Fruit fly (Drosophila melanogaster) whole organism: ENCODE results near the gene feo.

Experiments
- CG8478 ChIP-seq: fragments of >200 bp; optimal IDR thresholded peaks from 2 replicates; lab custom pipeline; 2018; ENCODE audit warnings: inconsistent platforms
- Dll ChIP-seq: fragments of >200 bp; optimal IDR thresholded peaks from 2 replicates; lab custom pipeline; 2017
- pan ChIP-seq: fragments of >200 bp; optimal IDR thresholded peaks from 2 replicates; lab custom pipeline; 2017
- psq ChIP-seq: fragments of >200 bp; optimal IDR thresholded peaks from 2 replicates; lab custom pipeline; 2017

dm6 chrX:10814113-10814512 is 40.6 kb downstream of the feo start:
- TF ChIP-seq CG8478 (lab: Kevin White, UChicago): no peak
- TF ChIP-seq Dll (lab: Kevin White, UChicago): peak; percentile 27
- no peak for TF ChIP-seq psq (lab: Kevin White, UChicago)
- no peak for TF ChIP-seq pan (lab: Kevin White, UChicago)
